Fruit fly (Drosophila melanogaster): ENCODE data around the gene SdhC.
A peak's percentile ranks its signal among the peaks of the same experiment; 100 is the strongest.

SdhC gene

DNA sequence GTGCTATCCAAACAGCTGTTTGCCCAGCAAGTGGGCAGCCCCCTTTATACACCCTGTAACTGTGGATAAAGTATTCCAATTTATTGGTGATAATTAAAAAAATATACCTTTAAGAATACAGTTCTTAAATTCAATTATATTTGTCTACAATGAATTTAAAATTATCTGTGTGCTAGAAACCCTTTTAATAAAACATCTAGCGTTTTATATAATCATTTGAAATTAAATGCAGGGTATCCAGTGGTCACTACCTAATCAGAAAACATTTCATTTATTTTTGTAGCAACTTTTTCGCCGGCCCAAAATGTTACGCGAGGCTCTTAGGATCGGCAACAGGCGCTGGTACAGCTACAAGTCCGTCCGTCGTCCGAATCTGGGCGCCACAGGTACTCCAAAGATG lies 16.8 kb upstream of the SdhC start, which contains the start of gene CG17726:
TSS of gene CG17726 (plus strand) at position 267 of the 400 bp plus-strand sequence.
- peak; percentile 95 for TF ChIP-seq noc (tag; optimal IDR thresholded peaks at IDR 0.05)

DNA sequence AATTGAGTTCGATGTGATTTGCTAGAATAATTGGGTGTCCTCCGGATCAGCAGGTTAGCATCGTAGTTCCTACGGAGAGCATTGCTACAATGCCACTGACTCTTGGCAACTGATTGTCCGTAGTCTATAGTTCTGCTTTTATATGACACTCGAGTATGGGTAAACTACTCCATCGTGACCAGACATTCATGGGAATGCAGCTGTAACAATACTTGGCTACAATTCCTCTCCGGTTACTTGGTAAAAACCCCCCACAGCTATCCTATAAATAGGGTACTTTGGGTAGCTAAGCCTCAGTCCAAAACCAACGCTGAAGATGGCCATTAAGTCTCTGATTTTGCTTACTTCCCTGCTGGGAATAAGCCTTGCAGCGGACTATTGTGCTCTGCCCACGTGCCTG lies 15.6 kb upstream of the SdhC start, which contains the start of gene scpr-C:
TSS of gene scpr-C (plus strand) at position 301 of the 400 bp plus-strand sequence.
- TF ChIP-seq noc (tag; optimal IDR thresholded peaks at IDR 0.05) = no peak

DNA sequence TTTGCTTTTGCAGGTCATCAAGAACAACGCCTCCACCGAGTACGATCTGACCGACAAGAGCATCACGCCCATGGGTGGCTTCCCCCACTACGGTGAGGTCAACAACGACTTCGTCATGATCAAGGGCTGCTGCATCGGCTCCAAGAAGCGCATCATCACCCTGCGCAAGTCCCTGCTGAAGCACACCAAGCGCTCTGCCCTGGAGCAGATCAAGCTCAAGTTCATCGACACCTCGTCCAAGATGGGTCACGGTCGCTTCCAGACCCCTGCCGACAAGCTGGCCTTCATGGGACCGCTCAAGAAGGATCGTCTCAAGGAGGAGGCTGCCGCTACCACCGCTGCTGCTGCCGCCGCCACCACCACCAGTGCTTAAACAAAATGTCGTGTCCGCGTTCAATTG lies 14.8 kb upstream of the SdhC start:
- TF ChIP-seq noc (tag; optimal IDR thresholded peaks at IDR 0.05) = no peak

DNA sequence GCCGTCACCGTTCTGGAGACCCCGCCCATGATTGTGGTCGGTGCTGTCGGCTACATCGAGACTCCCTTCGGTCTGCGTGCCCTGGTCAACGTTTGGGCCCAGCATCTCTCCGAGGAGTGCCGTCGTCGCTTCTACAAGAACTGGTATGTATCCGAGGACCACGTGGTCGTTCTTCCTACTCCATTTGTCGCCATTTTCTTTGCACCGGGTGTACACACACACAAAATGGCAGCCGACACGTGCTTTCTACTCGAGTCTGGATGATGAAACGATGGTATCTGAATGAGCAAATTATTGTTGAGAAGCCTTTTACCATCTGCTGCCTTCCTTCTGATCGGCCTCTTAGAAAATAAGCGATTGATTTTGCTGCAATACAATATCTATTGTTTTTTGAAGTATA lies 12.9 kb upstream of the SdhC start:
- TF ChIP-seq noc (tag; optimal IDR thresholded peaks at IDR 0.05) = no peak

DNA sequence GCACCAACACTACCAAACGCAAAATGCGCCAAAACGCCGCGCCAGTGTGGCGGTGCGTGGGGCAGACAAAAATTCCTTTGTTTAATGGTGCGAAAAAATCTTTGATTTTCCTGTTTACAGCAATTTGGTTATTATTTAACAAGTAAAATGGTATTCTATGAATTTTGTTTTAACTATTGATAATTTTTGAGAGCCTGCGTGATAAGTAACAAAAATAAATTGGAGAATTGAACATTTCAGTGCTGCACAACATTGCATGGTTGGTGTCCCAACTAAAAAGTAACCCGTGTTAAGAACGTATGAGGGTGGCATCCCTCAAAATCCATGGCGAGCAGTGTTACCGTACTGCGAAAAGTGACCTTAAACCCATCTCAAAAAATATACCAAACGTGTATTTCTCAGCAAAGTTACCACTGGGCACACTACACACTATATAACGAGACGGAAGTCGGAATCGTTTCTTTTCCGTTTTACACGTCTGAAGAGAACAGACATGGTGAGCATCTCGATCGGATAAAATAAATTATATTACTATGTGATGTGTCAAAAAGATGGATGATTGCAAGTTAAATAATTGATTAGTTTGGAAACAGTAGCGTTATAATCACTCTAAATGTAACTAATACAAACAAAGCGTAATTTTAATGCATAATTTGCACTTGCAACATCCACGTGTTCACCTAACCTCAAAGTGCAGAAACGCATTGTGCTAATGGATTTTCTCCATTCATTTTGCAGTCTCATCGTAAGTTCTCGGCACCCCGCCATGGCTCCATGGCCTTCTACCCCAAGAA lies 12.0 kb upstream of the SdhC start, which contains the start of the genes CG6693 and RpL3:
TSS of gene CG6693 (minus strand) at position 203 of the 794 bp plus-strand sequence.
TSS of gene RpL3 (plus strand) at position 458 of the 794 bp plus-strand sequence.
- peak; percentile 55 for TF ChIP-seq noc (tag; optimal IDR thresholded peaks at IDR 0.05)

DNA sequence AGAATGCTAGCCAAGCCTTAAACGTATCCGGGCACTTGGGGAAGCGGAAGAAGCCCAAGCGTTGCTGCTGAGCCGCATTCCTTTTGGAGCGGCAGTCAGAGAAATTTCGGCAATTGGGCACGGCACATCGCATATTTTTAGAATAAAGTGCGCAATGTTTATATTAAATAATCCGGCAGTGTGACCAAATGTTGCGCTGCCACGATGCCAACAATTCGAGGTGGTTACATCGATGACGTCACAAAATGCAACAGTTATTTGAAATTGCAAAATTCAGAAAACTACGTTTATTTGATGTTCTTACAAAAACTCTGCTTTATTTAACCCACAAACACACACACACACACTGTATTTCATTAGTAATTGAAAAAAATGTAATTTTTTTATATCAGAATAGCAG lies 10.2 kb upstream of the SdhC start, which contains the start of gene CG6689:
TSS of gene CG6689 (minus strand) at position 182 of the 400 bp plus-strand sequence.
- no peak for TF ChIP-seq noc (tag; optimal IDR thresholded peaks at IDR 0.05)

DNA sequence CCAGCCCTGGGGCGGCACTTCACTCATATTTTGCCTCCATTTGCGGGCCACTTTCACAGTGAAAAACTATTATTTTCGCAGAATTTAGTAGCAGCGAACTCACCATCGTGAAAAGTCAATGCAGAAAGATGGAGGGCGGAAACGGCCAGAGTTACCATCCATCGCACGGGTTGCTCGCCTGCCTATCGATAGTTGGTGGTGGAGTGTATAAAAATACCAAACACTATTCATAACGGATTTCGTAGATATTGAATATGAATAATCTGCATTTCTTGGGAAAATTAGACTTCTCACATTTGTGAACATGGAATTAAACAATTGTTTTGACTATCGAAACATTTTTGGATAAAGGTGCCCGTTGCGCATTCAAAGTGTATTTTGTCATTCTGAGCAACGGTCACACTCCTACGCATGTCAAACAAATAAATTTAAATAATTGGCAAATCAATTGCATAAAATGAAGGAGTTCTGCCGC lies 6.5 kb upstream of the SdhC start, which contains the start of the genes RpS25 and CG4820:
TSS of gene RpS25 (minus strand) at position 132 of the 475 bp plus-strand sequence.
TSS of gene CG4820 (plus strand) at position 380 of the 475 bp plus-strand sequence.
- TF ChIP-seq noc (tag; optimal IDR thresholded peaks at IDR 0.05) = peak; percentile 69

DNA sequence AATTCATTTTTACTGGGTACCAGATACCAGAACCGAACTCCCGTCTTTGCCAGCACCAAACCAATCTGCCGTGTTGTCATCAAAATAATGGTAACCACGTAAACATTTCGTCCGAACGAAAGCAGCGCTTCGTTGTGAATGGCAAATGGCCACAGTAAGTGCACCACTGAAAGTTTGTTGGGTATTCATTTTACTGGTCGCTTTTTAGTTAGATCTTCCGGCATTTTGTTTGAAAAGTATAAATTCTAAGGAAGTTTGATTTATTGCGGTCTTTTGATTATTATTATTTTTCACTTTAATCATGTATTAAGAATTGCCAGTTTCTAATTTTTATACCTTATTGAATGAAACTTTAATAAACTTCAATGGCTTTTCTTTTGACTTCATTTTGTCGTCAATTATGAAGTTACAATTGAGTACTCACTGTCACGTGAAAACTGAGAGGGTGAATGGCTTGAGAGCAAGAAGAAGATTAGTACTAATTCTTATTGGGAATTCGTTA lies 4.9 kb upstream of the SdhC start, which contains the start of gene ZnT86D:
TSS of gene ZnT86D (minus strand) at position 91 of the 502 bp plus-strand sequence.
- TF ChIP-seq noc (tag; optimal IDR thresholded peaks at IDR 0.05) = peak; percentile 85

DNA sequence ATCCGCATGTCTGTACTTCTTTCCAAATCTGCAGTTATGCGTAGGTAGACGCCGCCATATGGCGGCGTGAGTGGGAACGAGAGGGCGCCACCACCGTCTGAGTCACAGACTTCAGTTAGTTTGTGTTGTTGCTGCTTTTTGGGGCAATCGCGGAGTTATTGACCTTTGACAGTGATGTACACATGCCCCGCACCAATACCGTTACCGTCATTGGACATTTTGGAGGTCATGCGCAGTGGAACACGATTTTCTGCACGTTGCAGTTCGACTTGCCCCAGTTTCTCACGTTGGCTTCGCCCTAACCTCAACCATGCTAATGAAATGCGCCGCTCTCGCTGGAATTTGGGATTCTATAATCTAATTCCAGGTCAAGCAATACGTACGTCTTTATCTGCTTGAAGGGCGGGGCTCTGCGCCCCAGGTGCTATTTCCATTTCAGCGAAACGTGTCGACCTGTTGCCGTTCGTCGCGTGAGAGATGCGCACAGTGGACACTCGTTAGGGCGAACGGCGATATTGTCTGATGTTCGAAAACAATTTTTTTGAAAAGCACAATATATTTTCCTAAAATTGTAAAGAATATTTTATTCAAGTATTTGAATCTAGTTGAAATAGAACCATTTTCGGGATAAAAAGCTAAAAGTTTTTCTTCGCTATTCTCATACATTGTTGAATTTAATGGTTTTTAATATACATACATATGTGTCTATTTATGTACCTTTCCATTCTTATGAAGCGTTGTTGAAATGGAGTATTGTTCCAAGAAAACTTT lies 1.8 kb upstream of the SdhC start:
- TF ChIP-seq noc (tag; optimal IDR thresholded peaks at IDR 0.05) = peak; percentile 68

DNA sequence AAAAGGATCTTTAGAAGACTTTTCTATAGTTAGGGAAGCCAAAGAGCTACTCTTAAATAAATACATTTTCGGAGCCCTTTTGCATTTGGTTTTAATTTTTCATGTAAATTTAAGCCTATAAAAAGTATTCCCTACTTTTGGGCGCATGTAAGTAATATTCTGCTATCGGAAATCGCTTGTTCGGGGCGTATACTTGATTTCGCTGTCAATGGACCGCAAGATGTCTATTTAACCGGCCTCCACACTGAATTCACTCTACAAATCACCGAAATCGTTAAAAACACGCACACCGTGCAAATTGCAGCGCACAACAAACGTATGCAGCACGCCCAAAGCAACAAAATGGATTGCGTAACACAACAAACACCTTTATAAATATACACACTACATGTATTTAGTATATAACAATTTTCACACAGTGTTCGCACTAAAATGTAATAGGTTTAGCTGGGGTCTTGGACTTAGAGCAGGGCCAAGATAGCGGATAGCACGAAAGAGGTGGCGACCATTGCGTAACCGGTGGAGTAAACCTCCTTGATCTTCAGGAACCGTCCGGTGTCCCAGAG lies 800 bp downstream of the SdhC start:
- TF ChIP-seq noc (tag; optimal IDR thresholded peaks at IDR 0.05) = no peak

DNA sequence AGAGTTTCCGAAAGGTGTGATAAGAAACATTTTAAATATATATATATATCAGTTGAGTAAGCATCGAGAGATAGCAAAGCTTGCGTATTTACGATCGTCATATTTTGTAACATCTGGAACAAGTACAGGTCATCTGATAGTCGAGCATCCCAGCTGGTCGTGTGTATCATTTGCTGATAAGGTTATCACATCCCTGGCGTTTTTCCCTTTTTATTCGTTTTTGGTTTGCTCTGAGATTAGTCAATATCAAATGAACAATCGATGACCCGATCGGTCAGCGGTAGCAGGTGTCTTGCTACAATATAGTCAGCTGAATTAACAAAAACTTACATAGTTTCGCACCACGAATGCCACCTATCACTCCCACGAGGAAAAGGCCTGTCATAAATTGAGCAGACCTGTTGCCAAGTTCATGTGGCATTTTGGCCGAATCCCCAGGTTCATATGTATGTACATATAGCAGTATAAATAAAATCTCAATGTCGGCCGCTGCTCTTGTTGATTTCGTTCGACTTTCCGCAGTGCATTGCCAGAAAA lies 8.7 kb downstream of the SdhC start:
- TF ChIP-seq noc (tag; optimal IDR thresholded peaks at IDR 0.05) = peak; percentile 94

DNA sequence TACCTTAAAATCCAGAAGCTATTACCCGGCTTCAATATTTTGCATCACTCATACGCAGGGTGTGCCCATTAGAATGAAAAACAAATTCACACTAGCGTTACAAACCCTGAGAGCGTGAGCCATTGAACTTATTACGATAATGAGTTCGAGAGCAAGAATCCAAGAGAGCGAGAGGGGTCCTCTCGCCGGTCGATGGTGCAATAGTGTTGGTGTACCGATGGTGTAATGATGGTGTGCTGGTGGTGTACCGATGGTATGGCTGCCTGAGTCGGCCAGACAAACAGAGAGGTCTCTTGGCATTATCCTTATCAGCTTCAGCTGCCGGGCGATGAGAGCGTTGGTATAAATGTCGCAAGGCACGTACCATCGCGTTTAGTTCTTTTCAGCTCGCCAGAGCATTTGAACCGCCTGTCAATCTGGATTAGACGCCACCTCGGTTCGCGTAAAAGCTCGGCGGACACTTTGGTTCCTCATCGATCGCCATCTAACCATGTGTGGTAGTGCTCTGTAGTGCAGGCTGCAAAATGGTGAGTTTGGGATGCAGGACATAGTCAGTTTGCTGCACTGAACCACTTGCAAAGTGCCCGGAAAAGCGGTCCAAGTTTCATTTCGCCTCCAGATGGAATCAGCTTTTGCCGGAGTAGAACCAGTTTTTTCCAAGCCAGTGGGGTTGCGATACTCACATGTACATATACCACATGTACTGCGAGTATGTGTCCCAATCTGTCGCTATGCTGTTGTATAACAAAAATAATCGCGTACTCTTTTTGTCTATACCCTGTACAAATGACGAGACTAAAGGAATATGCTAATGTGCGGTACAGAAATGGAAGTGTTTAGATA lies 9.4 kb downstream of the SdhC start:
- no peak for TF ChIP-seq noc (tag; optimal IDR thresholded peaks at IDR 0.05)

DNA sequence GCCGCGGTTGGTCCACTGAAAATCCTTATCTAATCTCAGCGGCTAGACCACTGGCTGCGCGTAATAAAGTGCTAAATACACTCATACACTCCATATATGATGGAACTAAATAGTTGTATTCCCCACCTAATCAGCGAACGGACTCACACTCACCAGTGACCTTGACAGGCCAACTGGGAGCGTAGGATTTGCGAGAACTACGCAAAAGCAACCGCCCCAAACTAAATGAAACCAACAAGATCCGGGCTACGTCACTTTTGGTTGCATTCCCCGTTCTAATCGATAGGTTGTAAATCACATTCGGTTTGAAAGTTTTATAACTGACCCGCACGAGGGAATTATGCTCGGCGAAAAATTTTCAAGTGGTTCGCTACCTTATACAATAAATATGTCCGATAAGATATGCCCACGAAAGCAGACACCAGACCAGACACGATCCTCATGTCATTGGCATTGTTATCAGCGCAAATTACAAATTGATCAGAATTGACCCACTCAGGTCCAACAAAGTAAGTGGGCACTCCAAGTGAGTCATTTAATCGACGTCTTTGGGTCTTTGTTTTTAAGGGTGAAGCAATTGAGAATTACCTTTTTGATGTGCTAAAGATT lies 10.3 kb downstream of the SdhC start:
- peak; percentile 71 for TF ChIP-seq noc (tag; optimal IDR thresholded peaks at IDR 0.05)

DNA sequence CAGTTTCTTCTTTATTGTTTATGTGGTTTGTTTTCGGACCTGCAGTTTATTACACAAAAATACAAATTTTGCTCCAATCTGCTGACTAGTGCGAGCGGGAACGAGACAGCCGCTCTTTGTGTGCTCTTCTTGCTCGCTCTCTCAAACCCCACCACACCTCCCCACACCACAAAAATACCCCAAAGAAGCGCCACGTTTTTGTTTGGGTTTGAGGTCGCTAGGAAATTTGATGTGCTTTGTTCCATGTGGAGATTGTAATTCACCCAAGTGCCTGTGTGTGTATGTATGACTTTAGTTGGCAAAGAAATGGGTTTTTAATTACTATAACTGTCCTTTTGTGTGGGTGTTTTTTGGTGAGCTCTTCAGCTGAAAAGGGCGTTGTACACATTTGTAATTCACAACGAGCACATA lies 11.6 kb downstream of the SdhC start:
- TF ChIP-seq noc (tag; optimal IDR thresholded peaks at IDR 0.05) = peak; percentile 34
